Worm (Caenorhabditis elegans): ENCODE results near the gene ZK112.4.

The ZK112.4 gene

DNA sequence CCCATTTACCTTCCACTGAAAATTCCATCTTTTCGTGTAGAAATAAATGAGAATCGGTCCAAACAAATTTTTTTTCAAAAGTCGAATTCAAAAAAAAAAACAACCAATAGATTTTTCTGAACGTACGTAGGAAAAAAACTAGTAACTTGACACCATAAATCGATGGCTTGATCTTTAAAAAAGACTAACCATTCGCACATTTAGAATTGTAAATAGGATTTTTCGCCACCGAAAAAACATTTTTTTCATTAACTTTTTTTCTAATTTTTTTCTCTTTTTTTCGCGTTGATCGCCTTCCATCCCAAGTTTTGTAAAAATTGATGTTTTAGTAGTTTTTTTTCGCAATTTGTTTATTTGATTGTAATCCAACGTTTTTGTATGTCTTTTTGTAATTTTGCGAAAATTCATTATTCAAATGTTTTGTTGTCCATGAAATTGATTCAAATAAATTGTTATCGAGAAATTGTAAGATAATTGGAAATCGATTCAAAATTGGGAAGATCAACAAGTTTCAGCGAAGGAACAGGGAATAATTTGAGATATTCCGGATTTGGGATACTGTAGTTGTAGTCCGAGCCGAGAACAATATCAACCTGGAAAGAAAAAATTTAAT is 7.9 kb upstream of the ZK112.4 start:
- TF ChIP-seq ceh-34 (tag; optimal IDR thresholded peaks at IDR 0.05) (peak; percentile 19), npax-4 (tag; optimal IDR thresholded peaks at IDR 0.05) (no peak), ahr-1 (tag; optimal IDR thresholded peaks at IDR 0.05) (no peak), hlh-6 (tag; optimal IDR thresholded peaks at IDR 0.05) (no peak), ceh-6 (GFP tag; optimal IDR thresholded peaks at IDR 0.05) (no peak), lim-6 (tag; optimal IDR thresholded peaks at IDR 0.05) (no peak), pha-2 (tag; optimal IDR thresholded peaks at IDR 0.05) (no peak), elt-4 (tag; optimal IDR thresholded peaks at IDR 0.05) (no peak)

DNA sequence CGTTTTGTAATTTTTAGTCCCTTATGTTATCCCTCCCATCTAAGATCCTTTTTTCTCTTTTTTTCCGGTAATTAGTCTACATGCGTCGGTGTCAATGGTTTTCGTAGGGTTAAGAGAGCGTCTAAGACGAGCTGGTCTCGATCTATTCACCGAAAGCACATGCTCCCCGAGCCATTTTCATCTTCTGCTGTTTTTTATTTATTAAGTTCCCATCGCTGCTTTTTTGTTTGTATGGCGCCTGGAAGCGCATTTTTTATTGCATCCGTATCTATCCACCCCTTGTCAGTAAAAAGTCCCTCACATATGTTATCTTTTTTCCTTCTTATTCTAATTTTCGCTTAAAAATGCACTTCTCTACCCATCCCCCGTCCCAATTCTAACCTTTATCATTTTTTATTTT is 7.0 kb upstream of the ZK112.4 start:
- TF ChIP-seq odd-2 (tag; optimal IDR thresholded peaks at IDR 0.05) (no peak), ceh-18 (tag; optimal IDR thresholded peaks at IDR 0.05) (no peak), fkh-10 (GFP tag; optimal IDR thresholded peaks at IDR 0.05) (no peak), pha-2 (tag; optimal IDR thresholded peaks at IDR 0.05) (peak; percentile 25), ttx-3 (tag; optimal IDR thresholded peaks at IDR 0.05) (no peak), ceh-19 (GFP tag; optimal IDR thresholded peaks at IDR 0.05) (no peak), ceh-9 (tag; optimal IDR thresholded peaks at IDR 0.05) (no peak), tbx-2 (tag; optimal IDR thresholded peaks at IDR 0.05) (no peak)

DNA sequence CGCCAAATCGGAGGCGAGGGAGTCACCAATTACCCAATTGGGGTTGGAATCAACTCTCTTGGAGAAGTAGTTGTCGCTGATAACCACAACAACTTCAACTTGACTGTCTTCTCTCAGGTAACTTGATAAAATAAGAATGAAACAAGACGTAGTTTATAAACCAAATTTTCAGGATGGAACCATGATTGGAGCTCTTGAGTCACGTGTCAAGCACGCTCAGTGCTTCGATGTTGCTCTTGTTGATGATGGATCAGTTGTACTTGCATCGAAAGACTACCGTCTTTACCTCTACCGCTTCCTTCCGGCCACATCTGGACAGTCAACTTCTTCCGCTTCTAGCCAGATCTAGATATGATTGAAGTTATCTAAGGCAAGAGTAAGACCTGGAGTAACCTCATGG is 6.2 kb upstream of the ZK112.4 start:
- TF ChIP-seq mec-3 (tag; optimal IDR thresholded peaks at IDR 0.05; ENCODE audit: borderline replicate concordance) (no peak), fkh-6 (tag; optimal IDR thresholded peaks at IDR 0.05) (no peak), unc-86 (tag; optimal IDR thresholded peaks at IDR 0.05) (no peak), madf-2 (tag; optimal IDR thresholded peaks at IDR 0.05) (no peak), ceh-18 (tag; optimal IDR thresholded peaks at IDR 0.05) (no peak), C38D4.7 (GFP tag; optimal IDR thresholded peaks at IDR 0.05) (no peak), che-1 (tag; optimal IDR thresholded peaks at IDR 0.05) (no peak)

- TF ChIP-seq ceh-48 (tag; optimal IDR thresholded peaks at IDR 0.05) (no peak), unc-3 (GFP tag; conservative IDR thresholded peaks at IDR 0.05) (no peak), unc-3 (tag; optimal IDR thresholded peaks at IDR 0.05) (no peak), hlh-30 (tag; optimal IDR thresholded peaks at IDR 0.05; ENCODE audit: insufficient read depth) (no peak), ceh-24 (tag; optimal IDR thresholded peaks at IDR 0.05) (no peak), pag-3 (tag; optimal IDR thresholded peaks at IDR 0.05; ENCODE audit: borderline replicate concordance) (no peak), hlh-6 (tag; optimal IDR thresholded peaks at IDR 0.05) (no peak), eyg-1 (tag; optimal IDR thresholded peaks at IDR 0.05) (no peak), ceh-45 (GFP tag; IDR thresholded peaks at IDR 0.05) (no peak), pqm-1 (tag; optimal IDR thresholded peaks at IDR 0.05) (no peak), unc-55 (GFP tag; optimal IDR thresholded peaks at IDR 0.05) (peak; percentile 79), ztf-16 (tag; optimal IDR thresholded peaks at IDR 0.05) (no peak), pha-4 (tag; optimal IDR thresholded peaks at IDR 0.05) (no peak), tbx-2 (tag; optimal IDR thresholded peaks at IDR 0.05) (peak; percentile 20), pat-9 (tag; optimal IDR thresholded peaks at IDR 0.05) (no peak), unc-86 (tag; optimal IDR thresholded peaks at IDR 0.05) (no peak)
Observed at ce11 chrIII:7734105-7734504, 4.3 kb upstream of the ZK112.4 start.

- TF ChIP-seq ceh-31 (tag; optimal IDR thresholded peaks at IDR 0.05) (peak; percentile 2), fkh-10 (GFP tag; optimal IDR thresholded peaks at IDR 0.05) (no peak), hlh-8 (tag; optimal IDR thresholded peaks at IDR 0.05) (no peak), ceh-30 (tag; optimal IDR thresholded peaks at IDR 0.05) (no peak), nfya-1 (tag; optimal IDR thresholded peaks at IDR 0.05) (peak; percentile 2), ahr-1 (tag; optimal IDR thresholded peaks at IDR 0.05) (no peak), mec-3 (tag; optimal IDR thresholded peaks at IDR 0.05; ENCODE audit: borderline replicate concordance) (no peak)
Observed at ce11 chrIII:7733563-7733962, 3.8 kb upstream of the ZK112.4 start.

Measured in whole organism, late embryonic.